Worm (Caenorhabditis elegans) whole organism, L1 larva: Measurements from ENCODE around the gene F37H8.6.

Experiments used
- fos-1 ChIP-seq: fragments of 150-350 bp; optimal IDR thresholded peaks from 2 replicates; lab custom pipeline; 2014; ENCODE audit warnings: missing biosample characterization, missing genetic modification characterization
- tlp-1 ChIP-seq: fragments of 150-350 bp; optimal IDR thresholded peaks from 2 replicates; lab custom pipeline; 2014; ENCODE audit warnings: missing biosample characterization, missing genetic modification characterization

- TF ChIP-seq tlp-1 (tag; lab: Kevin White, UChicago) (no peak), fos-1 (tag; lab: Kevin White, UChicago) (no peak)
Measured at ce11 chrII:11184757-11185341, 7.6 kb upstream of the F37H8.6 start, which contains the start of gene lir-3.
